Fruit fly (Drosophila melanogaster) whole organism, embryonic: ENCODE results near the gene toe.

Experiments used
- Aef1 ChIP-seq: fragments of 200-800 bp; sonication (Bioruptor generic); IDR thresholded peaks from 3 replicates; pipeline ENCODE4 v1.3.6; 2022; ENCODE audit warnings: missing biosample characterization, missing genetic modification characterization
- CG11398 ChIP-seq: fragments of 200-800 bp; sonication (Bioruptor generic); optimal IDR thresholded peaks from 2 replicates; lab custom pipeline; 2016; ENCODE audit warnings: missing biosample characterization, missing genetic modification characterization
- CG13287 ChIP-seq: fragments of 200-800 bp; sonication (Bioruptor generic); IDR thresholded peaks from 2 replicates; pipeline ENCODE4 v1.3.6; 2022; ENCODE audit warnings: missing biosample characterization, missing genetic modification characterization; ENCODE audit not compliant: partially characterized antibody
- Dll ChIP-seq: fragments of 200-800 bp; sonication (Bioruptor generic); IDR thresholded peaks from 4 replicates; pipeline ENCODE4 v1.3.6; 2022; ENCODE audit warnings: missing biosample characterization, missing genetic modification characterization; ENCODE audit not compliant: partially characterized antibody
- Fer3 ChIP-seq: fragments of 200-800 bp; sonication (Bioruptor generic); optimal IDR thresholded peaks from 2 replicates; lab custom pipeline; 2018; ENCODE audit warnings: missing biosample characterization, mild to moderate bottlenecking, missing genetic modification characterization, moderate library complexity
- Gug ChIP-seq: fragments of 200-800 bp; sonication (Bioruptor generic); IDR thresholded peaks from 4 replicates; pipeline ENCODE4 v1.3.6; 2022; ENCODE audit warnings: missing biosample characterization, missing genetic modification characterization
- hbn ChIP-seq: fragments of 200-800 bp; sonication (Bioruptor generic); IDR thresholded peaks from 2 replicates; pipeline ENCODE4 v1.3.6; 2022; ENCODE audit warnings: missing biosample characterization, missing genetic modification characterization; ENCODE audit not compliant: partially characterized antibody
- pb ChIP-seq: fragments of 200-800 bp; sonication (Bioruptor generic); optimal IDR thresholded peaks from 3 replicates; lab custom pipeline; 2016; ENCODE audit warnings: missing biosample characterization, missing genetic modification characterization
- usp ChIP-seq: fragments of >200 bp; optimal IDR thresholded peaks from 2 replicates; lab custom pipeline; 2017; ENCODE audit warnings: missing biosample characterization, missing genetic modification characterization

dm6 chr3L:12392068-12392467, 40.4 kb downstream of the toe start:
- no peak for TF ChIP-seq Dll (GFP tag; lab: Robert Waterston, UW)
- TF ChIP-seq CG13287: no peak
- no peak for TF ChIP-seq CG11398 (GFP tag; lab: Kevin White, UChicago)
- TF ChIP-seq Fer3 (tag; lab: Kevin White, UChicago): no peak
- TF ChIP-seq usp (GFP tag; lab: Kevin White, UChicago): no peak
- no peak for TF ChIP-seq hbn (GFP tag; lab: Robert Waterston, UW)
- TF ChIP-seq Gug: no peak
- TF ChIP-seq Aef1 (GFP tag; lab: Robert Waterston, UW): no peak
- TF ChIP-seq pb (GFP tag; lab: Kevin White, UChicago): no peak
